Fruit fly (Drosophila melanogaster): ENCODE results near the gene Cpr78Cc.

Cpr78Cc gene

DNA sequence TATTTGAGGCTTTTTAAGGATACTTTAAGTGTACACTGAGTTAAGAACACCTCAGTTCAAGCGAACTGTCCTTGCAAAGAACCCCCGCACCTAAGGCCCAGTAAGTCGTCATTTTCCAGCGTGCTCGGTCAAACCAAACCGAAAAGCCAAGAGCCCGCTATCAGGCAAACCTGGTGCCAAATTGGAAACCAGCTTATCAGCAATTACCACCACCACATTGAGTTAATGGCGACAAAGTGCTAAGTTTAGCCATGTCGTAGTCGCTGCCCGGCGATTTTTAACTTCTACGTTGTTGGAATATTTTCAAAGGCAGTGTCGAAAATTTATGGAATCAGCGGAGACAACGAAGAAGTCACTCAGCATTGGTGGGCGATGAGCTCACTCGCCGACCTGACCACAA lies 17.6 kb upstream of the Cpr78Cc start:
- TF ChIP-seq pan (optimal IDR thresholded peaks at IDR 0.05): no peak

DNA sequence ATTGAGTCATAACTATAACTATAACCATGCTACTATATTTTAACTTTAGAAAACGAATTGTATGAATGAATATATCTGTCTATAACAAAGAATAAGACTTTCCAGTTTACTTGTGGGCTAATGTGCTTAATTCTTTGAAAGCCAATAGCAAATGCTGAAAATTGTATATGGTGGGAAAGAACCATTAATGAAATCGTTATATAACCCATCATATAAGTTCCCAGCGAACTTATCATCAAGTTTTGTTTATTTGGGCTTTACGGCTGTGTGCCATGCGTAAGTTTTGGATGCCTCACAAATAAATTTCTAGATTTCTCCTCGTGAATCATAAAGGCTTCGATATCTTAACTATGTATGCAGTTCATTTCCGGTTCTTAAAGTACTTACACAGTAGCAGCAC lies 16.6 kb upstream of the Cpr78Cc start:
- TF ChIP-seq CG8478 (optimal IDR thresholded peaks at IDR 0.05) (no peak), pan (optimal IDR thresholded peaks at IDR 0.05) (no peak), EcR (GFP tag; optimal IDR thresholded peaks at IDR 0.05) (no peak), Dll (optimal IDR thresholded peaks at IDR 0.05) (no peak), usp (GFP tag; optimal IDR thresholded peaks at IDR 0.05) (no peak)

DNA sequence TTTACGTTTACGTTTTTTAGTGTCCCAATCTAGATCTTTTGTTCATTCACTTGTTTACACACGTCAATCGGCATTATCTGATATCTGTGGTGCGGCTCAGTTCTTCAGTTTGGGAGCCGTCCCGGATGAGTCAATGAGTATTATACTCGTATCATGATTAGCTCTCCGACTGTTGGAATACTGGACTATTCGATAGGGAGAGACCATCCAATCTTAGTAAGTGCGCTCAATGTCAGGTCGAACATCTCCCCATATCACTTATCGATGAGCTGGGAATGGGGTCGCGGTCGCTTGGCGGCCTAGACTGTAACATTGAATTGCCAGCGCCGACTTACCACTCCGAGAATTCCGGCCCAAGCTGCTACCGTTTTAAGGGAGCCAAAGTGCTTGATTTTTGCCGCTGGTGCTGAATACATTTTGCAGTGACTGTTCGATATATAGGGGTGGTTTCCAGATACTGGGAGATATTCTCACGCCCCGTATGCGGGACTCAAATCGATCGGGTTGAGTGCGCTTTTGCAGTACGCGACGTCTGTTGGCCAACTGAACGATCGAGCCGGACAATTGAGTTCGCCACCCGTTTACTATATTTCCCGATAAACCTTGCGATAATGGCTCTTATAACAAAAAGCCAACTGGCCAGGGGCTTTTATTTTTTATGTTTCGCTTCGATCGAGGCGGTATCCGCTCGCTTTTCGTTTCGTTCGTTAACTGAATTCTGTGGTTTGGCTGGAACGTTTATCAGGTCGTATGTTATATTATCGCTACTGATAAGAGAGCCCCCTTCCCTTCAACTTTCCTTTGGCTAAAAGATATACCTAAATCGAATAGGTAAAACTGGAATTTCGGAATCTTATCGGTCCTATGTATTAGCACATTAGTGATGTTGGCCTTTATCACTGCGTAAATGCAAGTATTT lies 15.4 kb upstream of the Cpr78Cc start:
- TF ChIP-seq Dll (optimal IDR thresholded peaks at IDR 0.05) (no peak), usp (GFP tag; optimal IDR thresholded peaks at IDR 0.05) (no peak), pan (optimal IDR thresholded peaks at IDR 0.05) (no peak)

DNA sequence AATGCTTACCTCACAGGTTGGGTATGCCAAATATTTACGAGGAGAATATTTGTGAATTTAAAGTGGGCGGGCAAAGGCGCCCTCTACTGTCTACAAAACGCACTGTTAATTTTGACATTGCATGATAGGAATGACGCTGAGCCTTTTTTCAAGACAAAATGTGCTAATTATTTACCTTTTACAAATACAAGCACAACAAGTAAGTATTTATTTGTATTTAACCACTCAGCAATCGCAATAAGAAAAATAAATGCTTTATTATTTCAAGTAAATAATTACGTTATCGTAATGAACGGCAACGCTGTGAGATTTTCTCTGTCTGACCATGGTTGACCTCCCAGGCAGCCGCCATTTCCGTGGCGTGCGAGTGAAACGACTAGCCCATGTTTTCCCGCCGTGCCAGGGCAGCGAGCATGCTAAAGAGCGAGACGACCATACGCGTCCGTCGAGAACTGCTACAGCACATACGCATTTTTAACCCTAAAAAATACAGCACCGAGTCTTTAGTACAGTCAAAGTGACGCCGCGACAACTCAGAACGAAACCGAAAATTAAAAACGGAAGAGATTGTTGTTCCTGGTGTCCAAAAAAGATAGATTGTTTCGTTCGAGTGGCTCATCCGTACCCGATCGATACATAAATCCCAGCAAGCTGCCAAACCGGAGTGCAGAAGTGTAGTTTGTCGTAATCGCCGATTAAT lies 14.6 kb upstream of the Cpr78Cc start, which contains the start of the genes CG12974 and pzg:
Gene CG12974 (minus strand): TSS at position 324 of the 700 bp plus-strand sequence.
Gene pzg (plus strand): TSS at position 461 of the 700 bp plus-strand sequence.
- TF ChIP-seq psq (optimal IDR thresholded peaks at IDR 0.05) (no peak), pan (optimal IDR thresholded peaks at IDR 0.05) (no peak), CG8478 (optimal IDR thresholded peaks at IDR 0.05) (peak; percentile 83), Dll (optimal IDR thresholded peaks at IDR 0.05) (no peak), EcR (GFP tag; optimal IDR thresholded peaks at IDR 0.05) (peak; percentile 46 to 71), usp (GFP tag; optimal IDR thresholded peaks at IDR 0.05) (no peak)

DNA sequence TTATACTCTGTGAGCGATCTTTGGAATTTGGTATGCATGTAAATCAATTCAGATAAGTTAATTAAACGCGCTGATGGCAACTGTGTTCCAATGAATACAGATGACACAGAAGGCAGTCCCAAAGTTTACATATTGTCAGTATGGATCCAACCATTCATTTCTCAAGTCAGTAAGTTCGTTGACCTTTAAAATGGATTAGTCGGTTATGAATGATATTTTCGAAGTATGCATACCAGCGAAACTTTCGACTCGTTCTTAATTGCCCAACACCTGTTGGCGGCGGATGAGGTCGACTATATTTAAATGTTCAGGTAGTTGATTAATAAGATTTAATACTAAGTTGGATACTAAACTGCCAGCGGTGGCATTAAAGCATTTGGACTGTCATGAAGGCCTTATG lies 10.0 kb upstream of the Cpr78Cc start:
- TF ChIP-seq Dll (optimal IDR thresholded peaks at IDR 0.05) (no peak), pan (optimal IDR thresholded peaks at IDR 0.05) (no peak), EcR (GFP tag; optimal IDR thresholded peaks at IDR 0.05) (peak in 1 of 2 experiments; percentile 2), psq (optimal IDR thresholded peaks at IDR 0.05) (no peak), usp (GFP tag; optimal IDR thresholded peaks at IDR 0.05) (no peak), CG8478 (optimal IDR thresholded peaks at IDR 0.05) (no peak)

DNA sequence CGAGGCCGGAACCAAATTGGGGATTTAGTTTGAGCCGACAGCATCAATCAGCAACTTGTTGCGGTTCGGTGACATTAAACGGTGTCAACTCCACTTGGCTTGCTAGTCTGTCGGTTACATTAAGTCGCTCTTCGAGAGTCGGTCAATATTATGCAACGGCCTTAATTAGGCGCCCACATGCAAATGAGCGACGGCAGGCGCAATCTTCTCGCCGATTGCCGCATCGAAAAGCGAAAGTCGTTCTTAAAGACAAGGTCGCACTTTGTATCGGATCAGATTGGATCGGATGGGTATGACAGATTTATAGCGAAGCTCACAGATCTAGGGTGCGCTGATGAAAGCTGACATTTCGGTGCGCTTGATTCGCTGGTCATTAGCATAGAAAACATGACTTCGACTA lies 9.3 kb upstream of the Cpr78Cc start:
- TF ChIP-seq Dll (optimal IDR thresholded peaks at IDR 0.05): no peak
- TF ChIP-seq pan (optimal IDR thresholded peaks at IDR 0.05): no peak
- no peak for TF ChIP-seq psq (optimal IDR thresholded peaks at IDR 0.05)
- TF ChIP-seq usp (GFP tag; optimal IDR thresholded peaks at IDR 0.05): no peak
- no peak for TF ChIP-seq CG8478 (optimal IDR thresholded peaks at IDR 0.05)
- TF ChIP-seq EcR (GFP tag; optimal IDR thresholded peaks at IDR 0.05): no peak

DNA sequence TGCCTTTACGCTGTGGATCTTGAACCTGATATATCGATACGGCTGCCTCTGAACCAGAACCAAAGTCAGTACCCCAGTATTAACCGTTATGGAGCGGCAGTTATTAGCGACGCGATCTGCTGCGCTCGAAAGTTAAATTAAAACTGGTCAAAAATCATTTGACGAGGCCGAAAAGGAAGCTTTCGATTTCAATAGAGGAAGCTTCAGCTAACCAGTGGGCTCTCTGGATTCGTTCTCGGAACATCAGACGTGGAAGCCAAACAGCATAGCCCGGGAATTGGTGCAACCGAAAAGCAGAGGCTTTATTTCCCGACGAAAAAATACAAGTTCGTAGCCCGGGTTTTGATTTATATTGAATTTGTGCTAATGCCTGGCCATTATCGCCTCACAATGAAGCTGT lies 7.7 kb upstream of the Cpr78Cc start, which contains the start of gene Cpr78Ca:
Gene Cpr78Ca (minus strand): TSS at position 101 of the 400 bp plus-strand sequence.
- TF ChIP-seq Dll (optimal IDR thresholded peaks at IDR 0.05) (no peak), EcR (GFP tag; optimal IDR thresholded peaks at IDR 0.05) (no peak), usp (GFP tag; optimal IDR thresholded peaks at IDR 0.05) (no peak), psq (optimal IDR thresholded peaks at IDR 0.05) (no peak), pan (optimal IDR thresholded peaks at IDR 0.05) (no peak), CG8478 (optimal IDR thresholded peaks at IDR 0.05) (no peak)

DNA sequence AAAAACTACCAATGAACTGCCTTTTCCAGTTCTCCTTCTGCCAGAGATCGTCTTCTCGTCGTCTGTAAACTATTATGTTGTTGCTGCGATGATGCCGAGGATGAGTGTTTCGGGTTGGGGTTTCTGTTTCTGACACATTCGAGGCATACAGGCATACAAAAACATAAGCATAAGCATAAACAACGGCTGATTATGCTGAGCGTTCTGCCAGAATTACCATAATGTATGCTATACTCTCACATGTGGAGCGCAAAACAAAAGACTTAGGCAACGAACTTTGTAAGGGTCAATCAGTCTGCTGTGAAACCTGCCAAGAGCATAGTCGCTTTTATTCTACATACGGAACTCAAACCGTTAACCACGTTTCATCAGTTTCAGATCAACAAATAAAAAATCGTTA lies 6.2 kb upstream of the Cpr78Cc start, which contains the start of gene Cpr78Cb:
Gene Cpr78Cb (plus strand): TSS at position 291 of the 400 bp plus-strand sequence.
- TF ChIP-seq usp (GFP tag; optimal IDR thresholded peaks at IDR 0.05) (no peak), Dll (optimal IDR thresholded peaks at IDR 0.05) (no peak), pan (optimal IDR thresholded peaks at IDR 0.05) (no peak), psq (optimal IDR thresholded peaks at IDR 0.05) (no peak), EcR (GFP tag; optimal IDR thresholded peaks at IDR 0.05) (no peak), CG8478 (optimal IDR thresholded peaks at IDR 0.05) (no peak)

DNA sequence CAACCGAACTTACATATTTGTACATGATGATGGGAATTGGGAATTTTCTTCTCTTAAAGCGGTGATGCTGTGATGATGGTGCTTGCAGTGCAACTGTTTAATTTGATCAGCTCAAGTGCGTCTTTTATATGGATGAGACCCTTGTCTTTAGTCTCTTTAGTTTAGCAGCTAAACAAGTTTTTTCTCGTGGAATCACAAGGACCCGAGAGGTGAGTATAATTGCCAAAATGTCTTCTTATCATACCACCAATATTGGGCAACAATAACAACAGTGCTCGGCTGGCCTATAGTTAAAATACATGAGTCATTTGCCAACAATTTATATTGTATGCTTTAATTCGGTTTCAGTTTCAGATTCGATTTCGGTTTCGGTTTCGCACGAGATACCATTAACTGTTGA lies 2.7 kb upstream of the Cpr78Cc start, which contains the start of gene Edg78E:
Gene Edg78E (minus strand): TSS at position 101 of the 400 bp plus-strand sequence.
- TF ChIP-seq EcR (GFP tag; optimal IDR thresholded peaks at IDR 0.05): no peak
- no peak for TF ChIP-seq Dll (optimal IDR thresholded peaks at IDR 0.05)
- no peak for TF ChIP-seq pan (optimal IDR thresholded peaks at IDR 0.05)
- TF ChIP-seq psq (optimal IDR thresholded peaks at IDR 0.05): no peak
- TF ChIP-seq usp (GFP tag; optimal IDR thresholded peaks at IDR 0.05): no peak
- TF ChIP-seq CG8478 (optimal IDR thresholded peaks at IDR 0.05): no peak

DNA sequence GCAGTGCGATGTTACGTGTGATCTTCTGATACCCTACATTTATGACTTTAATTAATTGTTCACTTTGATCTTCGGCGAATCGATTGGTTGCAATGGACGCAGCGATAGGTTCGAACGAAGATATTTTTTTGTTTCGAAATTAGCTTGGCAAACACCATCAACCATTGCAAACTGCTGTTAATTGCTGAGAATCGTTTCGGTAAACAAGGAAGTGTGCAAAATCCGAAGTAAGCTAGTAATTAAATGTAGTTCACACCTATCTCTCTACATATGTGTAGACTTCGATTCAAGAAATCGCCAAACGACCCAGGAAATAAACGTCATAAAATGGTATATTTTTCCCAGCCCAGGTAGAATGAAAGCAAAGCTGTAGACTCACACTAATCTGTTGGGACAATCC lies 2.0 kb upstream of the Cpr78Cc start, which contains the start of gene CG43702:
Gene CG43702 (plus strand): TSS at position 301 of the 400 bp plus-strand sequence.
- TF ChIP-seq Dll (optimal IDR thresholded peaks at IDR 0.05) (no peak), pan (optimal IDR thresholded peaks at IDR 0.05) (no peak), EcR (GFP tag; optimal IDR thresholded peaks at IDR 0.05) (no peak), usp (GFP tag; optimal IDR thresholded peaks at IDR 0.05) (no peak), CG8478 (optimal IDR thresholded peaks at IDR 0.05) (no peak), psq (optimal IDR thresholded peaks at IDR 0.05) (no peak)

DNA sequence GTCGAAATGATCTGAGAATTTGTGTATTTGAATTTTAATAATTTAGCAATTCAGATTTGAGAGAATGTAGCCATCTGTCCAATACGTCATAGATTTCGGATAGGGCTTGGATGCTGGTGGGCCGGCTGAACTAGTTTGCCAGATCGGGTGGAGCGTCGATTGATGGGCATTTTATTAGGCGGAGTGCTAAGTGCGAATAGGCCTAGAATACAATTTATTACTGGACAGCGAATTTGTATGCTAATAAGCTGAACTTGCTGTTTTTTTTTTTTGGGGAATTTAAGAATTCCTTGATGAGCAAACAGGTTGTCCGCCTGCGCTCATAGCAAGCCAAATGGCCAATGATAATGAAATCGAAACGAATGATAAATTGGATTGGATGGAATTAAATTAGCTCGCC lies 1.2 kb upstream of the Cpr78Cc start:
- TF ChIP-seq EcR (GFP tag; optimal IDR thresholded peaks at IDR 0.05): no peak
- TF ChIP-seq pan (optimal IDR thresholded peaks at IDR 0.05): no peak
- TF ChIP-seq usp (GFP tag; optimal IDR thresholded peaks at IDR 0.05): no peak
- TF ChIP-seq Dll (optimal IDR thresholded peaks at IDR 0.05): no peak
- TF ChIP-seq psq (optimal IDR thresholded peaks at IDR 0.05): no peak
- TF ChIP-seq CG8478 (optimal IDR thresholded peaks at IDR 0.05): no peak

Data from whole organism.